Worm (Caenorhabditis elegans): ENCODE measurements around the gene T01C4.8.

The T01C4.8 gene

ce11 chrV:7091287-7091686 lies 38.1 kb downstream of the T01C4.8 start, which contains the start of gene nhr-286:
nhr-286 (minus strand) TSS chrV:7091610.
- no peak for TF ChIP-seq alr-1 (tag; optimal IDR thresholded peaks at IDR 0.05)
- TF ChIP-seq ztf-11 (tag; optimal IDR thresholded peaks at IDR 0.05), result no peak
- no peak for TF ChIP-seq R02D3.7 (tag; optimal IDR thresholded peaks at IDR 0.05)
- TF ChIP-seq elt-3 (tag; optimal IDR thresholded peaks at IDR 0.05), result no peak
- no peak for TF ChIP-seq nhr-10 (tag; optimal IDR thresholded peaks at IDR 0.05)
- no peak for TF ChIP-seq zag-1 (tag; optimal IDR thresholded peaks at IDR 0.05)
- TF ChIP-seq lin-11 (tag; optimal IDR thresholded peaks at IDR 0.05), result no peak
- no peak for TF ChIP-seq ceh-16 (tag; optimal IDR thresholded peaks at IDR 0.05)

ce11 chrV:7089217-7089616 lies 40.1 kb downstream of the T01C4.8 start:
- peak; percentile 58 for TF ChIP-seq nhr-21 (tag; optimal IDR thresholded peaks at IDR 0.05)
- TF ChIP-seq crh-2 (tag; optimal IDR thresholded peaks at IDR 0.05), result peak; percentile 74
- TF ChIP-seq fos-1 (tag; optimal IDR thresholded peaks at IDR 0.05), result peak; percentile 23
- no peak for TF ChIP-seq lin-39 (tag; optimal IDR thresholded peaks at IDR 0.05)
- TF ChIP-seq nhr-6 (tag; optimal IDR thresholded peaks at IDR 0.05), result peak; percentile 35
- peak; percentile 50 for TF ChIP-seq blmp-1 (tag; optimal IDR thresholded peaks at IDR 0.05; ENCODE audit: insufficient read depth)
- TF ChIP-seq unc-55 (GFP tag; optimal IDR thresholded peaks at IDR 0.05), result no peak
- peak; percentile 61 for TF ChIP-seq gmeb-1 (tag; optimal IDR thresholded peaks at IDR 0.05)
- peak; percentile 22 for TF ChIP-seq ztf-4 (tag; optimal IDR thresholded peaks at IDR 0.05)
- no peak for TF ChIP-seq skn-1 (tag; optimal IDR thresholded peaks at IDR 0.05)
- no peak for TF ChIP-seq ceh-82 (tag; optimal IDR thresholded peaks at IDR 0.05)
- TF ChIP-seq peb-1 (tag; optimal IDR thresholded peaks at IDR 0.05), result no peak
- no peak for TF ChIP-seq R02D3.7 (tag; optimal IDR thresholded peaks at IDR 0.05)
- peak; percentile 8 for TF ChIP-seq F13H6.1 (tag; optimal IDR thresholded peaks at IDR 0.05)
- peak; percentile 42 for TF ChIP-seq nhr-129 (tag; optimal IDR thresholded peaks at IDR 0.05)
- peak; percentile 33 for TF ChIP-seq C34F6.9 (tag; optimal IDR thresholded peaks at IDR 0.05)
- no peak for TF ChIP-seq elt-1 (tag; optimal IDR thresholded peaks at IDR 0.05)
- peak in 1 of 2 experiments; percentile 5 for TF ChIP-seq mdl-1 (tag; optimal IDR thresholded peaks at IDR 0.05)
- peak; percentile 86 for TF ChIP-seq sma-9 (GFP tag; optimal IDR thresholded peaks at IDR 0.05)
- no peak for TF ChIP-seq sma-9 (tag; optimal IDR thresholded peaks at IDR 0.05)
- no peak for TF ChIP-seq lin-11 (tag; optimal IDR thresholded peaks at IDR 0.05)
- peak; percentile 70 for TF ChIP-seq sma-3 (GFP tag; optimal IDR thresholded peaks at IDR 0.05)
- TF ChIP-seq nhr-25 (tag; optimal IDR thresholded peaks at IDR 0.05), result peak; percentile 91

- TF ChIP-seq ceh-16 (tag; optimal IDR thresholded peaks at IDR 0.05), result no peak
- TF ChIP-seq nhr-12 (tag; optimal IDR thresholded peaks at IDR 0.05), result no peak
- no peak for TF ChIP-seq unc-55 (GFP tag; optimal IDR thresholded peaks at IDR 0.05)
Observed at ce11 chrV:7087340-7087739, 42.0 kb downstream of the T01C4.8 start.

ce11 chrV:7085518-7086104 lies 43.7 kb downstream of the T01C4.8 start, which contains the start of gene VC5.2:
VC5.2 (plus strand) TSS chrV:7085956.
- TF ChIP-seq mbf-1 (tag; optimal IDR thresholded peaks at IDR 0.05), result no peak
- TF ChIP-seq sma-9 (GFP tag; optimal IDR thresholded peaks at IDR 0.05), result peak; percentile 48
- TF ChIP-seq sma-9 (tag; optimal IDR thresholded peaks at IDR 0.05), result no peak
- TF ChIP-seq blmp-1 (tag; optimal IDR thresholded peaks at IDR 0.05; ENCODE audit: insufficient read depth), result peak; percentile 46
- no peak for TF ChIP-seq nhr-129 (tag; optimal IDR thresholded peaks at IDR 0.05)
- TF ChIP-seq egl-27 (tag; optimal IDR thresholded peaks at IDR 0.05), result no peak
- TF ChIP-seq ama-1 (optimal IDR thresholded peaks at IDR 0.05), result no peak
- TF ChIP-seq lsy-2 (tag; optimal IDR thresholded peaks at IDR 0.05), result peak in 1 of 2 experiments; percentile 37
- no peak for TF ChIP-seq mdl-1 (tag; optimal IDR thresholded peaks at IDR 0.05)
- no peak for TF ChIP-seq gmeb-1 (tag; optimal IDR thresholded peaks at IDR 0.05)

- TF ChIP-seq aly-2 (tag; optimal IDR thresholded peaks at IDR 0.05), result no peak
- TF ChIP-seq peb-1 (tag; optimal IDR thresholded peaks at IDR 0.05), result no peak
- TF ChIP-seq nhr-12 (tag; optimal IDR thresholded peaks at IDR 0.05), result no peak
- TF ChIP-seq R02D3.7 (tag; optimal IDR thresholded peaks at IDR 0.05), result no peak
- no peak for TF ChIP-seq mab-5 (tag; optimal IDR thresholded peaks at IDR 0.05)
- no peak for TF ChIP-seq ama-1 (optimal IDR thresholded peaks at IDR 0.05)
- TF ChIP-seq unc-62 (GFP tag; optimal IDR thresholded peaks at IDR 0.05), result no peak
- TF ChIP-seq fos-1 (tag; optimal IDR thresholded peaks at IDR 0.05), result peak; percentile 9
- peak in 1 of 2 experiments; percentile 69 for TF ChIP-seq lsy-2 (tag; optimal IDR thresholded peaks at IDR 0.05)
- no peak for TF ChIP-seq skn-1 (tag; optimal IDR thresholded peaks at IDR 0.05)
- TF ChIP-seq ztf-1 (GFP tag; conservative IDR thresholded peaks at IDR 0.05), result no peak
- TF ChIP-seq unc-55 (GFP tag; optimal IDR thresholded peaks at IDR 0.05), result peak; percentile 63
- TF ChIP-seq Y55F3AM.14 (GFP tag; optimal IDR thresholded peaks at IDR 0.05), result no peak
- TF ChIP-seq elt-3 (tag; optimal IDR thresholded peaks at IDR 0.05), result no peak
- no peak for TF ChIP-seq lin-11 (tag; optimal IDR thresholded peaks at IDR 0.05)
- no peak for TF ChIP-seq nhr-23 (tag; optimal IDR thresholded peaks at IDR 0.05)
- TF ChIP-seq sma-9 (GFP tag; optimal IDR thresholded peaks at IDR 0.05), result peak; percentile 80
- no peak for TF ChIP-seq sma-9 (tag; optimal IDR thresholded peaks at IDR 0.05)
- no peak for TF ChIP-seq unc-39 (tag; optimal IDR thresholded peaks at IDR 0.05)
- no peak for TF ChIP-seq mbf-1 (tag; optimal IDR thresholded peaks at IDR 0.05)
- no peak for TF ChIP-seq snpc-4 (tag; optimal IDR thresholded peaks at IDR 0.05)
- no peak for TF ChIP-seq ceh-16 (tag; optimal IDR thresholded peaks at IDR 0.05)
- no peak for TF ChIP-seq egl-27 (tag; optimal IDR thresholded peaks at IDR 0.05)
- no peak for TF ChIP-seq blmp-1 (tag; optimal IDR thresholded peaks at IDR 0.05; ENCODE audit: insufficient read depth)
- TF ChIP-seq ztf-4 (tag; optimal IDR thresholded peaks at IDR 0.05), result no peak
- no peak for TF ChIP-seq nhr-25 (tag; optimal IDR thresholded peaks at IDR 0.05)
- peak; percentile 0 for TF ChIP-seq crh-2 (tag; optimal IDR thresholded peaks at IDR 0.05)
Observed at ce11 chrV:7084612-7085139, 44.7 kb downstream of the T01C4.8 start, which contains the start of gene mys-1. mys-1 (minus strand) TSS chrV:7084662.
